Fruit fly (Drosophila melanogaster): ENCODE results near the gene VhaAC39-2.
A peak's percentile ranks its signal among the peaks of the same experiment; 100 is the strongest.

VhaAC39-2 gene

DNA sequence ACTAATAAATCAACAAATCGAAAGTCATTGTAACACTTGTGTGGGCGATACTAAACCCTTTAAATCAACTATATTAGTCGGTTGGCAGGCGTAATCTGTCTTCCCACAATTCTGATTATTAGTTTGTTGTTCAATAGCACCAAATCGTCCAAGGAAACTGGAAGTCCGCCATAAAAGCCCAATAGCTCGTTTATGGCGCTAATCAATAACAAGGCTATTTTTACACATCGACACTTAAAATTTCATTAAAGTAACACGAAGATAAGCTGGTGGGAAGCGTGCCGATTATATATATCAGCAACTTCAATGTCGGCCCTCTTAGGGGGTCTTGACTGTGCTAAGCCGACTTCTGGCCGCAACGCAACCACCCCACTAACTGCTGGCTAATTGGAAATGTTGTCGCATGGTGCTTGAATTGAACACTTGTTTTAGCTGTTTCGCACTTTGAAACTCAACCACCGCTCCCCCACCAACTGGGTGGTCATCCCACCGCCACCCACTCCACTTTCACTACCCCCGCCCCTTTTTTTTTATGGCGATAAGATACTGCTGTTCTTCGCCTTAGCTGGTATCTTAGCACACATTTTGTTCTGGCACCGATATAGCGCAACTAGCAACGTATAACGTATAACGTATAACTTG is 20.0 kb downstream of the VhaAC39-2 start (continued):
- TF ChIP-seq sd (tag; optimal IDR thresholded peaks at IDR 0.05) (peak; percentile 48), CG12155 (GFP tag; optimal IDR thresholded peaks at IDR 0.05) (no peak), Hey (tag; optimal IDR thresholded peaks at IDR 0.05) (peak; percentile 80), CG7271 (tag; optimal IDR thresholded peaks at IDR 0.05) (no peak), CG15601 (tag; optimal IDR thresholded peaks at IDR 0.05) (no peak), CG4360 (GFP tag; IDR thresholded peaks at IDR 0.05) (no peak), ind (GFP tag; optimal IDR thresholded peaks at IDR 0.05) (no peak), grau (tag; optimal IDR thresholded peaks at IDR 0.05) (peak; percentile 38), CG11247 (GFP tag; IDR thresholded peaks at IDR 0.05) (no peak)

DNA sequence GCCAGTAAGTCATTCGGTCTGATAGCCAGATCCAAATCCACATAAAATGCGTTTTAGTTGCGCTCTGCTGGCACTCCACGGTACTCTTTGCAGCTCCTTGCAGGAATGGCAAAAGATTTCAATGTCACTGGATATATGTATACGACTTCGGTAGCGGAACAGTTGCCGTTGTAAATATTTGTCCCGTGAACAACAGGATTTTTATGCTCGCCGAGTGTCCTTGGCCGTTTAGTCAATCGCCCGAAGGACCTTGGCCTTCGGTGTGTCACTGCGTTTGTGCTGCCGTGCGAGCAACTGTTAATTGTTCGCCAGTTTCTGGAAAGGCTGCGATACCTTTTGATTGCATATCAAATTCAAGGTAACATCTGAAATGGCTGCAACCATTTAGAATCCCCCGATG is 20.7 kb downstream of the VhaAC39-2 start:
- TF ChIP-seq CG8281 (tag; optimal IDR thresholded peaks at IDR 0.05): no peak
- no peak for TF ChIP-seq caup (GFP tag; optimal IDR thresholded peaks at IDR 0.05; ENCODE audit: severe bottlenecking)
- TF ChIP-seq cad (GFP tag; optimal IDR thresholded peaks at IDR 0.05): peak; percentile 73
- no peak for TF ChIP-seq tap (tag; optimal IDR thresholded peaks at IDR 0.05)
- no peak for TF ChIP-seq CG8944 (GFP tag; optimal IDR thresholded peaks at IDR 0.05)
- TF ChIP-seq CG31388 (GFP tag; optimal IDR thresholded peaks at IDR 0.05): no peak
- peak in 1 of 2 experiments; percentile 86 for TF ChIP-seq tll (GFP tag; optimal IDR thresholded peaks at IDR 0.05)
- no peak for TF ChIP-seq CG1832 (GFP tag; optimal IDR thresholded peaks at IDR 0.05)
- TF ChIP-seq Camta (GFP tag; optimal IDR thresholded peaks at IDR 0.05): no peak
- no peak for TF ChIP-seq z (GFP tag; IDR thresholded peaks at IDR 0.05)
- no peak for TF ChIP-seq prd (optimal IDR thresholded peaks at IDR 0.05)
- peak; percentile 29; the same call in 1 of the 3 replicates for TF ChIP-seq prd (GFP tag; IDR thresholded peaks at IDR 0.05)
- no peak for TF ChIP-seq CG17912 (GFP tag; optimal IDR thresholded peaks at IDR 0.05)
- peak; percentile 28 for TF ChIP-seq Ets65A (GFP tag)
- no peak for TF ChIP-seq CG11695 (GFP tag; IDR thresholded peaks at IDR 0.05)
- TF ChIP-seq CG10543 (GFP tag; optimal IDR thresholded peaks at IDR 0.05): no peak
- peak; percentile 45 for TF ChIP-seq zen (tag; optimal IDR thresholded peaks at IDR 0.05)
- TF ChIP-seq CG14441 (GFP tag; IDR thresholded peaks at IDR 0.05): no peak
- TF ChIP-seq CG10565 (GFP tag; optimal IDR thresholded peaks at IDR 0.05): no peak
- no peak for TF ChIP-seq CG13624 (GFP tag; optimal IDR thresholded peaks at IDR 0.05)
- TF ChIP-seq nerfin-2 (GFP tag; IDR thresholded peaks at IDR 0.05; ENCODE audit: partially characterized antibody): no peak

DNA sequence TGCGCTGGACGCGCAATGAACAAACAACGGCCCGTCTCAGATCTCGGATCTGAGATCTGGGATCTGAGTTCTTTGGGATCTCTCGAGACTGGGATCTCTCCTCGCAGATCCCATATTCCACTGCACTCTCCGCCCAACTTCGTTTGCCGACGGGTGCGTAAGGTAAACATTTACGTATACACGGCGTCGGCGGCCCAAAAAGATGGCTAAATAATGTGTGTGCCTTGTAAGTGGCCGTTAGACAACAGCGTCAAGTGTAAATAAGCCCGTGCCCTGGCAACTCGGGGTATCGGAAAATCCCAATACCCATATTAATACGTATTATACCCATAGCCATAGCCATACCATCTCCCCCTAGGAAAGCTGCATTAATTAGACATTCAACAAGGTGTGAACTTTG is 24.4 kb downstream of the VhaAC39-2 start:
- peak; percentile 37 for TF ChIP-seq ATbp (GFP tag; optimal IDR thresholded peaks at IDR 0.05)
- peak; percentile 34; the same call in 1 of the 3 replicates for TF ChIP-seq zfh1 (GFP tag; IDR thresholded peaks at IDR 0.05)
- TF ChIP-seq dmrt11E (tag; optimal IDR thresholded peaks at IDR 0.05): peak; percentile 20
- TF ChIP-seq HHEX (GFP tag; optimal IDR thresholded peaks at IDR 0.05): peak; percentile 1
- no peak for TF ChIP-seq Dp (GFP tag; optimal IDR thresholded peaks at IDR 0.05)
- TF ChIP-seq Adf1 (GFP tag; IDR thresholded peaks at IDR 0.05): no peak
- TF ChIP-seq Ssrp (tag; optimal IDR thresholded peaks at IDR 0.05): no peak
- no peak for TF ChIP-seq Mes4 (GFP tag; optimal IDR thresholded peaks at IDR 0.05)
- peak; percentile 53 for TF ChIP-seq CG33557 (GFP tag; optimal IDR thresholded peaks at IDR 0.05)
- no peak for TF ChIP-seq CG14441 (GFP tag; IDR thresholded peaks at IDR 0.05)
- no peak for TF ChIP-seq stwl (tag; optimal IDR thresholded peaks at IDR 0.05)
- TF ChIP-seq z (GFP tag; IDR thresholded peaks at IDR 0.05): 0 out of 3 replicates have a peak, but pooled peaks have one; percentile 21
- TF ChIP-seq mam (GFP tag; optimal IDR thresholded peaks at IDR 0.05): no peak
- TF ChIP-seq crp (GFP tag; optimal IDR thresholded peaks at IDR 0.05): no peak
- no peak for TF ChIP-seq chm (GFP tag; IDR thresholded peaks at IDR 0.05)
- no peak for TF ChIP-seq CG12744 (GFP tag; optimal IDR thresholded peaks at IDR 0.05)
- TF ChIP-seq CG10274 (GFP tag; optimal IDR thresholded peaks at IDR 0.05): no peak
- no peak for TF ChIP-seq pnt (GFP tag; optimal IDR thresholded peaks at IDR 0.05)
- TF ChIP-seq tin (GFP tag; optimal IDR thresholded peaks at IDR 0.05): no peak
- no peak for TF ChIP-seq bsh (GFP tag; optimal IDR thresholded peaks at IDR 0.05)
- no peak for TF ChIP-seq CG8359 (GFP tag; optimal IDR thresholded peaks at IDR 0.05; ENCODE audit: borderline replicate concordance)

All from whole organism, embryonic.